Worm (Caenorhabditis elegans): Measurements from ENCODE around the gene D1054.1.

DNA sequence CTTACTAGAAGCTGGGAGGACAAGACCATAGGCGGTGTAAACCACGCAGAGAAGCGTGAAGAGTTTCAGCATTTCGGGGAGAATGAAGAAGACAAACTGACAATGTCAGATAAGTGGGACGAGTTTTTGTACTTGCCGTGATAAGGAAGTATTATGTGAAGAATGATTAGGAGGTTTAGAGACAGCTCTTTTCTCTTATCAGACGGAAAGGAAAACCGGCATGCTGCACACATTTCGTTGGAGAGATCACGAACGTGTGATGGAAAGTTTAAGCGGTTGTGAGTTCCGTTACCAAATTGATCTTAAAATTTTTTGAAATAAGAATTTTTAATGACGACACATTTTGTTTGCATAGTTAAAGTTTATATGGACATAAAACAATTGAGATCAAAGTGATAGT lies 19.4 kb downstream of the D1054.1 start, which contains the start of gene F28H7.3:
- TF ChIP-seq W03F9.2 (tag; optimal IDR thresholded peaks at IDR 0.05) (no peak), him-1 (tag; optimal IDR thresholded peaks at IDR 0.05) (no peak), dao-5 (tag; optimal IDR thresholded peaks at IDR 0.05) (no peak)
